Worm (Caenorhabditis elegans) whole organism, early embryonic: ENCODE results near the gene C49H3.16.

Experiments
- F13C5.2 ChIP-seq: sonication (generic microtip); optimal IDR thresholded peaks from 2 replicates; lab custom pipeline; 2017; ENCODE audit warnings: mild to moderate bottlenecking, missing genetic modification characterization, inconsistent platforms, missing compliant biosample characterization
- aly-1 ChIP-seq: sonication (generic microtip); optimal IDR thresholded peaks from 2 replicates; lab custom pipeline; 2016; ENCODE audit warnings: missing genetic modification characterization, missing compliant biosample characterization
- ama-1 ChIP-seq: fragments of 150-350 bp; optimal IDR thresholded peaks from 2 replicates; lab custom pipeline; 2014
- hmbx-1 ChIP-seq: sonication (generic microtip); optimal IDR thresholded peaks from 2 replicates; lab custom pipeline; 2016; ENCODE audit warnings: mild to moderate bottlenecking, missing genetic modification characterization, missing compliant biosample characterization
- scrt-1 ChIP-seq: fragments of 200-800 bp; sonication (Bioruptor generic); IDR thresholded peaks from 2 replicates; pipeline ENCODE4 v1.3.6; 2022; ENCODE audit warnings: missing genetic modification characterization, missing compliant biosample characterization
- tbx-11 ChIP-seq: fragments of 200-800 bp; sonication (Bioruptor generic); IDR thresholded peaks from 2 replicates; pipeline ENCODE4 v1.3.6; 2022; ENCODE audit warnings: missing genetic modification characterization, missing compliant biosample characterization
- tbx-37 ChIP-seq: fragments of 200-800 bp; sonication (Bioruptor generic); conservative IDR thresholded peaks from 2 replicates; pipeline ENCODE4 v1.3.6; 2022; ENCODE audit warnings: missing genetic modification reagents, missing genetic modification characterization, missing compliant biosample characterization
- tra-4 ChIP-seq: sonication (generic microtip); optimal IDR thresholded peaks from 2 replicates; lab custom pipeline; 2017; ENCODE audit warnings: missing genetic modification characterization, missing compliant biosample characterization

ce11 chrIV:7879017-7879416 is 41.2 kb upstream of the C49H3.16 start, which contains the start of gene srt-73:
- TF ChIP-seq tbx-11 (GFP tag; lab: Robert Waterston, UW) (no peak), ama-1 (lab: Kevin White, UChicago) (no peak), hmbx-1 (tag; lab: Kevin White, UChicago) (no peak), tra-4 (tag; lab: Kevin White, UChicago) (no peak), tbx-37 (GFP tag; lab: Robert Waterston, UW) (no peak), aly-1 (tag; lab: Kevin White, UChicago) (no peak), F13C5.2 (no peak), scrt-1 (GFP tag; lab: Robert Waterston, UW) (no peak)
